Worm (Caenorhabditis elegans) whole organism, L1 larva: ENCODE results near the gene swt-6.

ENCODE experiments used
- C16A3.4 ChIP-seq: fragments of 150-350 bp; optimal IDR thresholded peaks from 2 replicates; lab custom pipeline; 2014; ENCODE audit warnings: missing biosample characterization, missing genetic modification characterization
- C34B4.2 ChIP-seq: sonication (generic microtip); optimal IDR thresholded peaks from 2 replicates; lab custom pipeline; 2017; ENCODE audit warnings: mild to moderate bottlenecking, missing genetic modification characterization, missing compliant biosample characterization
- alr-1 ChIP-seq: fragments of 200-800 bp; sonication (Bioruptor generic); optimal IDR thresholded peaks from 2 replicates; lab custom pipeline; 2018; ENCODE audit warnings: borderline replicate concordance, mild to moderate bottlenecking, missing genetic modification characterization, missing compliant biosample characterization
- ceh-8 ChIP-seq: fragments of 200-800 bp; sonication (Bioruptor generic); optimal IDR thresholded peaks from 2 replicates; lab custom pipeline; 2018; ENCODE audit warnings: mild to moderate bottlenecking, missing genetic modification characterization, moderate library complexity, missing compliant biosample characterization
- ceh-90 ChIP-seq: sonication (generic microtip); optimal IDR thresholded peaks from 2 replicates; lab custom pipeline; 2016; ENCODE audit warnings: missing genetic modification characterization, missing compliant biosample characterization
- dpl-1 ChIP-seq, 3 experiments: fragments of 150-350 bp in 2 of 3; sonication (generic microtip) in 1 of 3; optimal IDR thresholded peaks; 2 replicates each; lab custom pipeline; 2014 to 2017; ENCODE audit warnings: missing biosample characterization in 3 of 3, missing genetic modification characterization in 3 of 3, missing genetic modification reagents in 3 of 3
- dsc-1 ChIP-seq: sonication (generic microtip); optimal IDR thresholded peaks from 2 replicates; lab custom pipeline; 2016; ENCODE audit warnings: mild to moderate bottlenecking, missing genetic modification characterization, missing compliant biosample characterization
- efl-3 ChIP-seq: fragments of 200-800 bp; sonication (Bioruptor generic); optimal IDR thresholded peaks from 2 replicates; lab custom pipeline; 2018; ENCODE audit warnings: mild to moderate bottlenecking, missing genetic modification characterization, missing compliant biosample characterization
- egl-27 ChIP-seq, 2 experiments: fragments of 150-350 bp in 1 of 2; sonication (generic microtip); optimal IDR thresholded peaks; 3 replicates each; lab custom pipeline; 2017 to 2018; ENCODE audit warnings: missing biosample characterization in 2 of 2, missing genetic modification characterization in 2 of 2, missing genetic modification reagents in 2 of 2
- elt-2 ChIP-seq: sonication (generic microtip); optimal IDR thresholded peaks from 2 replicates; lab custom pipeline; 2016; ENCODE audit warnings: missing genetic modification characterization, mild to moderate bottlenecking, inconsistent platforms, missing compliant biosample characterization, missing genetic modification reagents
- elt-3 ChIP-seq, 6 experiments: fragments of 150-350 bp in 1 of 6; sonication (generic microtip); optimal IDR thresholded peaks; 2 replicates each; lab custom pipeline; 2017 to 2018; ENCODE audit warnings: missing biosample characterization in 6 of 6, missing genetic modification characterization in 6 of 6, inconsistent platforms in 1 of 6
- ets-5 ChIP-seq: fragments of 200-800 bp; sonication (Bioruptor generic); IDR thresholded peaks from 2 replicates; pipeline ENCODE4 v1.3.6; 2022; ENCODE audit warnings: missing genetic modification characterization, missing compliant biosample characterization
- fkh-10 ChIP-seq: sonication (generic microtip); optimal IDR thresholded peaks from 2 replicates; lab custom pipeline; 2017; ENCODE audit warnings: missing biosample characterization, missing genetic modification reagents, missing genetic modification characterization
- fkh-4 ChIP-seq: sonication (generic microtip); optimal IDR thresholded peaks from 2 replicates; lab custom pipeline; 2016; ENCODE audit warnings: missing compliant biosample characterization, missing genetic modification characterization, borderline replicate concordance
- fos-1 ChIP-seq: fragments of 150-350 bp; optimal IDR thresholded peaks from 2 replicates; lab custom pipeline; 2014; ENCODE audit warnings: missing biosample characterization, missing genetic modification characterization
- grh-1 ChIP-seq: fragments of 200-800 bp; sonication (Bioruptor generic); IDR thresholded peaks from 2 replicates; pipeline ENCODE4 v1.3.6; 2022; ENCODE audit warnings: missing genetic modification reagents, missing genetic modification characterization, missing compliant biosample characterization
- hlh-17 ChIP-seq: fragments of 200-800 bp; sonication (Bioruptor generic); optimal IDR thresholded peaks from 2 replicates; lab custom pipeline; 2018; ENCODE audit warnings: missing genetic modification characterization, mild to moderate bottlenecking, missing compliant biosample characterization, moderate library complexity, borderline replicate concordance
- hpl-2 ChIP-seq: fragments of 150-350 bp; optimal IDR thresholded peaks from 2 replicates; lab custom pipeline; 2014; ENCODE audit warnings: missing biosample characterization, missing genetic modification reagents, missing genetic modification characterization
- irx-1 ChIP-seq: sonication (generic microtip); optimal IDR thresholded peaks from 2 replicates; lab custom pipeline; 2016; ENCODE audit warnings: missing genetic modification characterization, missing compliant biosample characterization
- isw-1 ChIP-seq: fragments of 200-800 bp; sonication (Bioruptor generic); IDR thresholded peaks from 2 replicates; pipeline ENCODE4 v1.3.6; 2022; ENCODE audit warnings: missing genetic modification characterization, missing compliant biosample characterization
- lin-13 ChIP-seq: fragments of 150-350 bp; optimal IDR thresholded peaks from 2 replicates; lab custom pipeline; 2014; ENCODE audit warnings: missing biosample characterization, missing genetic modification reagents, missing genetic modification characterization
- lin-14 ChIP-seq: fragments of 200-800 bp; sonication (Bioruptor generic); optimal IDR thresholded peaks from 2 replicates; lab custom pipeline; 2018; ENCODE audit warnings: mild to moderate bottlenecking, missing genetic modification characterization, moderate library complexity, missing compliant biosample characterization
- lin-35 ChIP-seq, 2 experiments: fragments of 150-350 bp; optimal IDR thresholded peaks; 2 replicates each; lab custom pipeline; 2014; ENCODE audit warnings: missing biosample characterization in 2 of 2, missing genetic modification characterization in 2 of 2, missing genetic modification reagents in 2 of 2
- mdl-1 ChIP-seq, 2 experiments: fragments of 150-350 bp; optimal IDR thresholded peaks; 2 replicates each; lab custom pipeline; 2014 to 2017; ENCODE audit warnings: missing biosample characterization in 2 of 2, missing genetic modification characterization in 2 of 2, inconsistent platforms in 1 of 2
- mef-2 ChIP-seq: fragments of 150-350 bp; optimal IDR thresholded peaks from 2 replicates; lab custom pipeline; 2014; ENCODE audit warnings: missing biosample characterization, missing genetic modification characterization
- nhr-11 ChIP-seq: fragments of 150-350 bp; optimal IDR thresholded peaks from 2 replicates; lab custom pipeline; 2014; ENCODE audit warnings: missing biosample characterization, missing genetic modification characterization
- nhr-12 ChIP-seq: sonication (generic microtip); optimal IDR thresholded peaks from 2 replicates; lab custom pipeline; 2017; ENCODE audit warnings: missing biosample characterization, missing genetic modification characterization
- nhr-19 ChIP-seq: fragments of 200-800 bp; sonication (Bioruptor generic); conservative IDR thresholded peaks from 2 replicates; pipeline ENCODE4 v1.3.6; 2022; ENCODE audit warnings: missing genetic modification characterization, missing compliant biosample characterization
- nhr-20 ChIP-seq: sonication (generic microtip); optimal IDR thresholded peaks from 2 replicates; lab custom pipeline; 2016; ENCODE audit warnings: mild to moderate bottlenecking, missing genetic modification characterization, missing compliant biosample characterization
- nhr-237 ChIP-seq: fragments of 150-350 bp; optimal IDR thresholded peaks from 2 replicates; lab custom pipeline; 2014; ENCODE audit warnings: missing biosample characterization, missing genetic modification characterization
- nhr-77 ChIP-seq: fragments of 150-350 bp; optimal IDR thresholded peaks from 2 replicates; lab custom pipeline; 2014; ENCODE audit warnings: missing biosample characterization, missing genetic modification characterization
- nhr-84 ChIP-seq: sonication (generic microtip); optimal IDR thresholded peaks from 2 replicates; lab custom pipeline; 2017; ENCODE audit warnings: missing biosample characterization, missing genetic modification characterization
- nhr-85 ChIP-seq: sonication (generic microtip); peaks from one replicate; lab custom pipeline; 2016; ENCODE audit warnings: missing genetic modification characterization, inconsistent platforms, missing compliant biosample characterization
- pag-3 ChIP-seq: sonication (generic microtip); optimal IDR thresholded peaks from 2 replicates; lab custom pipeline; 2017; ENCODE audit warnings: missing genetic modification characterization, mild to moderate bottlenecking, missing compliant biosample characterization, antibody characterized with exemption, borderline replicate concordance; ENCODE audit not compliant: insufficient read depth
- pqm-1 ChIP-seq: sonication (generic microtip); optimal IDR thresholded peaks from 3 replicates; lab custom pipeline; 2017; ENCODE audit warnings: missing biosample characterization, missing genetic modification characterization
- rnt-1 ChIP-seq: sonication (generic microtip); optimal IDR thresholded peaks from 2 replicates; lab custom pipeline; 2016; ENCODE audit warnings: mild to moderate bottlenecking, missing genetic modification characterization, moderate library complexity, missing compliant biosample characterization
- skn-1 ChIP-seq: fragments of 150-350 bp; optimal IDR thresholded peaks from 2 replicates; lab custom pipeline; 2014; ENCODE audit warnings: missing biosample characterization, missing genetic modification characterization
- snpc-4 ChIP-seq: fragments of 150-350 bp; optimal IDR thresholded peaks from 2 replicates; lab custom pipeline; 2014; ENCODE audit warnings: missing biosample characterization, missing genetic modification characterization
- sup-37 ChIP-seq: fragments of 200-800 bp; sonication (Bioruptor generic); optimal IDR thresholded peaks from 2 replicates; lab custom pipeline; 2018; ENCODE audit warnings: mild to moderate bottlenecking, missing genetic modification characterization, missing compliant biosample characterization
- swsn-7 ChIP-seq: sonication (generic microtip); optimal IDR thresholded peaks from 2 replicates; lab custom pipeline; 2016; ENCODE audit warnings: missing genetic modification characterization, missing compliant biosample characterization
- unc-62 ChIP-seq: fragments of 150-350 bp; optimal IDR thresholded peaks from 2 replicates; lab custom pipeline; 2014; ENCODE audit warnings: missing biosample characterization, missing genetic modification reagents, missing genetic modification characterization
- unc-86 ChIP-seq: sonication (generic microtip); optimal IDR thresholded peaks from 2 replicates; lab custom pipeline; 2016; ENCODE audit warnings: missing genetic modification characterization, missing compliant biosample characterization
- unc-98 ChIP-seq: fragments of 200-800 bp; sonication (Bioruptor generic); IDR thresholded peaks from 2 replicates; pipeline ENCODE4 v1.3.6; 2022; ENCODE audit warnings: missing genetic modification characterization, missing compliant biosample characterization
- vab-15 ChIP-seq: sonication (generic microtip); optimal IDR thresholded peaks from 2 replicates; lab custom pipeline; 2017; ENCODE audit warnings: missing genotype, mild to moderate bottlenecking, missing genetic modification characterization, missing compliant biosample characterization
- xbp-1 ChIP-seq: sonication (generic microtip); optimal IDR thresholded peaks from 2 replicates; lab custom pipeline; 2016; ENCODE audit warnings: missing genetic modification characterization, missing compliant biosample characterization
- ztf-11 ChIP-seq, 2 experiments: sonication (generic microtip); optimal IDR thresholded peaks; 2 replicates each; lab custom pipeline; 2016 to 2017; ENCODE audit warnings: missing genetic modification characterization in 2 of 2, missing biosample characterization in 1 of 2, missing compliant biosample characterization in 1 of 2
- ztf-4 ChIP-seq: fragments of 150-350 bp; optimal IDR thresholded peaks from 2 replicates; lab custom pipeline; 2014; ENCODE audit warnings: missing biosample characterization, missing genetic modification characterization

swt-6 gene

ce11 chrV:13958247-13958646 lies 4.1 kb downstream of the swt-6 start, which contains the start of gene R10D12.10:
Gene R10D12.10 (minus strand): TSS chrV:13958347.
- TF ChIP-seq C16A3.4 (tag; lab: Kevin White, UChicago) (no peak), lin-13 (GFP tag; lab: Kevin White, UChicago) (no peak), mef-2 (no peak), vab-15 (tag; lab: Kevin White, UChicago) (no peak), efl-3 (GFP tag; lab: Kevin White, UChicago) (no peak), hpl-2 (GFP tag; lab: Kevin White, UChicago) (no peak), ceh-90 (tag; lab: Kevin White, UChicago) (no peak), isw-1 (GFP tag; lab: Robert Waterston, UW) (no peak), nhr-77 (tag; lab: Kevin White, UChicago) (no peak), dpl-1 (GFP tag; optimal IDR thresholded peaks at IDR 0.05; lab: Kevin White, UChicago) (no peak), fos-1 (tag; lab: Kevin White, UChicago) (no peak), hlh-17 (GFP tag; lab: Kevin White, UChicago) (no peak)
- TF ChIP-seq, all 84 proteins: peak for 0

- TF ChIP-seq ztf-11 (tag; optimal IDR thresholded peaks at IDR 0.05; lab: Kevin White, UChicago) (no peak), mdl-1 (tag; optimal IDR thresholded peaks at IDR 0.05; lab: Kevin White, UChicago) (no peak), egl-27 (tag; optimal IDR thresholded peaks at IDR 0.05; lab: Kevin White, UChicago) (no peak), unc-62 (no peak), xbp-1 (tag; lab: Kevin White, UChicago) (no peak)
- TF ChIP-seq, all 84 proteins: peak for 0
Measured at ce11 chrV:13960916-13961315, 6.8 kb downstream of the swt-6 start, which contains the start of gene srh-24. Gene srh-24 (minus strand): TSS chrV:13961016.

DNA sequence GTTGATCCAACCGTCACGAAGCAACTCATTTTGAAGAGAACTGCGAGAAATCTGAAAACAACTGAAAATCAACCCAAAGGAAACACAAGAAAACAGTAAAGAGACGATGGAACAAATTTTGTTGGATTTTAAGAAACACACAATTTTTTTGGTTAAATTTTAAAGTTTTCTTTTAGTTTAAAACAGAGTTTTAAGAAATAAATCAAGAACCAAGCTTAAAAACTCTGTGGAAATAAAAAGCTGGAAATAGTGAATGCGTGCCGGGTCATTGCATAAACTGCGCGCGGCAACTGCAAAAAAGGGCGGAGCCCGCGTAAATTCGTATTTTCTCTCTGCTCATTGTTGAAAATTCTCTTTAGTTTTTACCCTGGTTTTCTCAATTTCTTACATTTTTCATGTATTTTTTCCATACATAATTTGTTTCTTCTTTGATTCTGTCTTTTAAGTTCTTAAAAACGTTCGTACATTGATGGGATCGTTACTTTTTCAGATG lies 7.8 kb downstream of the swt-6 start, which contains the start of the genes algn-13 and R10D12.13:
algn-13 (minus strand) TSS at position 51 of the 493 bp plus-strand sequence.
R10D12.13 (plus strand) TSS at position 491 of the 493 bp plus-strand sequence.
- TF ChIP-seq swsn-7 (tag; lab: Kevin White, UChicago) (peak; percentile 64), lin-14 (peak; percentile 42), snpc-4 (tag; lab: Kevin White, UChicago) (peak; percentile 69), elt-3 (tag; optimal IDR thresholded peaks at IDR 0.05; lab: Kevin White, UChicago) (peak in 1 of 6 experiments; percentile 31), nhr-20 (tag; lab: Kevin White, UChicago) (peak; percentile 60), grh-1 (GFP tag; lab: Robert Waterston, UW) (0 out of 2 replicates have a peak, but pooled peaks have one; percentile 26), unc-86 (peak; percentile 14), nhr-237 (tag; lab: Kevin White, UChicago) (no peak), fkh-4 (tag; lab: Kevin White, UChicago) (no peak), nhr-85 (tag; lab: Kevin White, UChicago) (peak; percentile 74), fkh-10 (GFP tag; lab: Kevin White, UChicago) (no peak), mdl-1 (tag; optimal IDR thresholded peaks at IDR 0.05; lab: Kevin White, UChicago) (no peak), ets-5 (no peak), nhr-84 (tag; lab: Kevin White, UChicago) (no peak), lin-13 (GFP tag; lab: Kevin White, UChicago) (peak; percentile 59), nhr-12 (tag; lab: Kevin White, UChicago) (no peak), elt-2 (tag; lab: Kevin White, UChicago) (peak; percentile 53), C16A3.4 (tag; lab: Kevin White, UChicago) (peak; percentile 51), lin-35 (GFP tag; optimal IDR thresholded peaks at IDR 0.05; lab: Kevin White, UChicago) (peak; percentile 60 to 63), dsc-1 (tag; lab: Kevin White, UChicago) (peak; percentile 65), nhr-77 (tag; lab: Kevin White, UChicago) (no peak), C34B4.2 (tag; lab: Kevin White, UChicago) (no peak), nhr-11 (peak; percentile 30), nhr-19 (GFP tag; lab: Robert Waterston, UW) (peak; percentile 52), ztf-4 (tag; lab: Kevin White, UChicago) (no peak), pqm-1 (no peak), ceh-90 (tag; lab: Kevin White, UChicago) (no peak), ceh-8 (no peak), unc-98 (GFP tag; lab: Robert Waterston, UW) (no peak), sup-37 (no peak), alr-1 (tag; lab: Kevin White, UChicago) (no peak), irx-1 (peak; percentile 8), pag-3 (tag; lab: Kevin White, UChicago) (no peak), isw-1 (GFP tag; lab: Robert Waterston, UW) (peak; percentile 27; the same call in 1 of the 2 replicates), skn-1 (tag; lab: Kevin White, UChicago) (peak; percentile 59), rnt-1 (tag; lab: Kevin White, UChicago) (peak; percentile 82)
